Worm (Caenorhabditis elegans) whole organism, L4 larva: ENCODE measurements around the gene egl-18.
"Not testable (repeated sequence)": the region's sequence is repeated elsewhere in the genome, so short reads cannot be mapped to it uniquely, and the experiment has no call there.

ENCODE experiments used
- ZK337.2 ChIP-seq: fragments of 200-800 bp; sonication (Bioruptor generic); IDR thresholded peaks from 2 replicates; pipeline ENCODE4 v1.3.6; 2022; ENCODE audit warnings: missing genetic modification reagents, missing genetic modification characterization, missing compliant biosample characterization
- ama-1 ChIP-seq: fragments of 150-350 bp; optimal IDR thresholded peaks from 2 replicates; lab custom pipeline; 2014; ENCODE audit warnings: inconsistent platforms, mixed read lengths
- ceh-32 ChIP-seq: sonication (generic microtip); optimal IDR thresholded peaks from 2 replicates; lab custom pipeline; 2016; ENCODE audit warnings: mild to moderate bottlenecking, missing genetic modification characterization, missing compliant biosample characterization; ENCODE audit not compliant: poor library complexity
- dpl-1 ChIP-seq: fragments of 150-350 bp; optimal IDR thresholded peaks from 2 replicates; lab custom pipeline; 2014; ENCODE audit warnings: missing biosample characterization, missing genetic modification reagents, missing genetic modification characterization
- egl-27 ChIP-seq: sonication (generic microtip); optimal IDR thresholded peaks from 3 replicates; lab custom pipeline; 2017; ENCODE audit warnings: missing biosample characterization, missing genetic modification reagents, missing genetic modification characterization
- lin-39 ChIP-seq: fragments of 150-350 bp; optimal IDR thresholded peaks from 2 replicates; lab custom pipeline; 2014; ENCODE audit warnings: missing biosample characterization, missing genetic modification reagents, missing genetic modification characterization
- nhr-10 ChIP-seq: fragments of 150-350 bp; optimal IDR thresholded peaks from 2 replicates; lab custom pipeline; 2014; ENCODE audit warnings: missing biosample characterization, missing genetic modification characterization
- php-3 ChIP-seq: fragments of 200-800 bp; sonication (Bioruptor generic); IDR thresholded peaks from 2 replicates; pipeline ENCODE4 v1.3.6; 2022; ENCODE audit warnings: missing genetic modification reagents, missing genetic modification characterization, missing compliant biosample characterization

- TF ChIP-seq egl-27 (tag; lab: Kevin White, UChicago); lin-39 (tag; lab: Kevin White, UChicago); dpl-1 (GFP tag; lab: Kevin White, UChicago); ZK337.2 (GFP tag; lab: Robert Waterston, UW); nhr-10 (tag; lab: Kevin White, UChicago); ama-1; ceh-32 (tag; lab: Kevin White, UChicago): not testable (repeated sequence)
- TF ChIP-seq php-3 (GFP tag; lab: Robert Waterston, UW): 0 out of 2 replicates have a peak, but pooled peaks have one; percentile 31
These were observed 48.5 kb downstream of the egl-18 start for ce11 chrIV:1950617-1951016.
